Fruit fly (Drosophila melanogaster): ENCODE data around the gene CG32102.

DNA sequence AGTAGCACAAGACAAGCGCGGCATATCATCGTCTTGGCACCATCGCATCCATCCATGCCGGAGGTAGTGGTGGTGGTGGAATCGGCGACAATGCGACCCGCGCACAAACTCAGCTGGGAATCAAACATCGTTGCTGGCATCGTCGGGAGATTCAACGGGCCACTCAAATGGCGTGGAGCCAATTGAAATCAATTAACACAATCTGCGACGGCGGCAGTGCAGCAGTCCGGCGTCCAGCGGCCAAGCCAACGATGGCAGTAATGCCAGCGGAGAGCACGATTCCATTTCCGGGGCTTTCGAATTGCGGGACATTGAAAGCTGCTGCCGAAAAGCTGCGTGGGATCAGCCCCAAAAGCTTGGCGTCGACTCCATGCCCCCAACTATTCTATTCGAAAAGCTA lies 38.0 kb upstream of the CG32102 start, which contains the start of gene CG10654:
- TF ChIP-seq fd96Ca (GFP tag; IDR thresholded peaks at IDR 0.05) (no peak), gl (tag; optimal IDR thresholded peaks at IDR 0.05) (no peak), rn (GFP tag; IDR thresholded peaks at IDR 0.05) (no peak), CG9948 (tag; optimal IDR thresholded peaks at IDR 0.05) (no peak), CG12605 (GFP tag; IDR thresholded peaks at IDR 0.05) (no peak), Ets98B (GFP tag; IDR thresholded peaks at IDR 0.05) (no peak)
